Worm (Caenorhabditis elegans): ENCODE data around the gene F35H8.4.

Gene F35H8.4

DNA sequence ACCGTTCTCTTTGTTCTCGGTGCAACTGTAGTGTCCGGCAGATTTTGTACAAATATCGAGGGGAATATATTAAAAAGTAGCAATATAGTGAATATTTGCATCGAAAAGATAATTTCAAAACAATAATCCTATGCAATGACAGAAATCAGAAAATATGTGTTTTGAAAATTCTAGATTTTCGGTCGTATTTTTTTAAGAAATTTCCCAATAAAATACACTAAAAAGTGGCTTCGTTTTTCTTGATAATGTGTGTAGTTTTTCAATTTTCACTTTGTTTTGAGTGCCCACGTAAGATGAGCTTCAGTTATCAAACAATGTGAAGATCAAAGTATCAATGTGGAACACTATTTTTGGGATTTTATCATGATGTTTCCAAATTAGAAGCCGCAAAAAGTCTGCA lies 43.0 kb downstream of the F35H8.4 start, which contains the start of gene gcy-1:
Gene gcy-1, minus strand, starts transcription at position 101 of the 400 bp plus-strand sequence.
- TF ChIP-seq ceh-39 (tag; optimal IDR thresholded peaks at IDR 0.05) (no peak), hlh-1 (tag; optimal IDR thresholded peaks at IDR 0.05) (no peak), elt-3 (tag; optimal IDR thresholded peaks at IDR 0.05) (no peak), ces-1 (GFP tag; optimal IDR thresholded peaks at IDR 0.05) (no peak), elt-1 (tag; optimal IDR thresholded peaks at IDR 0.05; ENCODE audit: borderline replicate concordance, insufficient read depth) (no peak), flh-1 (GFP tag; optimal IDR thresholded peaks at IDR 0.05) (no peak), blmp-1 (tag; optimal IDR thresholded peaks at IDR 0.05) (no peak), pha-4 (tag; optimal IDR thresholded peaks at IDR 0.05) (no peak), lsy-2 (tag; optimal IDR thresholded peaks at IDR 0.05) (no peak)
